Worm (Caenorhabditis elegans): Measurements from ENCODE around the gene nlt-1.

DNA sequence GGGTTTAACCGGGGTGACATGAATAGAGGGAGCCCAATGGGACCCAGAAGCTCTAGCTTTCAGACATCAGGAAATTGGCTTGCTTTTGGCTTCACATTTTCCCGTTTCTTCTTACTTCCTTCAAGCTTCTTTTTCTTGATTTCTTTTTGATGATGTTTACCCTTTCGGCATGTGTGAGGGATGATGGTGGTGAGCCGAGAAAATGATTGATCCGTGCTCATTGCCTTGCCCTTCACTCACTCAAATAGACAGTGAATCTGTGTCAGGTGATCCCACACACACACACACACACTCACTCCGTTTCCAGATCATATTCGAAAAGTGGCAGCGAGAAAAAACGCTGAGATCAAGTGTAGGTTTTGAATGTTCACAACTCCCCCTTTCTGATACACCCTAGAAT lies 6.3 kb downstream of the nlt-1 start:
- TF ChIP-seq unc-62 (GFP tag; optimal IDR thresholded peaks at IDR 0.05) = no peak
- no peak for TF ChIP-seq pha-4 (tag; optimal IDR thresholded peaks at IDR 0.05)
- TF ChIP-seq lin-26 (GFP tag; IDR thresholded peaks at IDR 0.05) = no peak
- TF ChIP-seq snpc-4 (GFP tag; optimal IDR thresholded peaks at IDR 0.05) = no peak
- no peak for TF ChIP-seq snpc-4 (tag; optimal IDR thresholded peaks at IDR 0.05)
- no peak for TF ChIP-seq nhr-120 (GFP tag; IDR thresholded peaks at IDR 0.05)
- no peak for TF ChIP-seq lir-1 (GFP tag; conservative IDR thresholded peaks at IDR 0.05)
- TF ChIP-seq nfya-1 (tag; optimal IDR thresholded peaks at IDR 0.05; ENCODE audit: borderline replicate concordance, insufficient read depth) = no peak
- TF ChIP-seq ets-4 (GFP tag; optimal IDR thresholded peaks at IDR 0.05) = no peak
- no peak for TF ChIP-seq somi-1 (GFP tag; optimal IDR thresholded peaks at IDR 0.05)
